Fruit fly (Drosophila melanogaster) whole organism, pupa: ENCODE data around the gene CG14229.

ENCODE experiments used
- CG8159 ChIP-seq: fragments of 200-800 bp; sonication (Bioruptor generic); optimal IDR thresholded peaks from 3 replicates; lab custom pipeline; 2018; ENCODE audit warnings: missing biosample characterization, mild to moderate bottlenecking, missing genetic modification characterization, moderate library complexity
- CG9948 ChIP-seq: fragments of 200-800 bp; sonication (Bioruptor generic); optimal IDR thresholded peaks from 2 replicates; lab custom pipeline; 2018; ENCODE audit warnings: missing biosample characterization, mild to moderate bottlenecking, missing genetic modification characterization, moderate library complexity
- EcR ChIP-seq: fragments of 200-800 bp; sonication (Bioruptor generic); optimal IDR thresholded peaks from 3 replicates; lab custom pipeline; 2019; ENCODE audit warnings: missing biosample characterization, missing genetic modification characterization, mild to moderate bottlenecking, moderate library complexity, missing genetic modification reagents
- Pif1B ChIP-seq: fragments of 200-800 bp; sonication (Bioruptor generic); optimal IDR thresholded peaks from 3 replicates; lab custom pipeline; 2016; ENCODE audit warnings: missing biosample characterization, missing genetic modification characterization
- gl ChIP-seq: fragments of 200-800 bp; sonication (Bioruptor generic); optimal IDR thresholded peaks from 2 replicates; lab custom pipeline; 2018; ENCODE audit warnings: missing biosample characterization, mild to moderate bottlenecking, missing genetic modification characterization

DNA sequence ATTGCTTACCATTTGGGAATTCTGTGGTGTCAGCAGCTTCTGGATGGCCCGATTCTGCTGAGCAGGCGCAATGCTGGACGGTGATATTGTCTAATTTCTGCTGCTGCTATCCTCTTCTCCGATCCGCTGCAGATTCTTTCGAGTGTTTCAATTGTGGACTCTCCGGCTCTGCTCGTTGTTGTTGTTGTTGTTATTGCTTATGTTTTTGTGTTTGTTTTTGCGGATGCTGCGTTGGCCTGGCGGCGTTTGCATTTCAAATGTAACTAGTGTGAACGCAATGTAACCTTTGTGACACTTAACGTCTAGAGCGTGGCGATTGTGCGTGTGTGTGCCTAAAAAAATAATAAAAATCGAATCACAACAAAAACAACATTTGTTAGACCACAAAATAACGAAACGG lies 16.9 kb upstream of the CG14229 start:
- TF ChIP-seq EcR (GFP tag; lab: Kevin White, UChicago) = no peak
- TF ChIP-seq gl (tag; lab: Kevin White, UChicago) = no peak
- no peak for TF ChIP-seq CG8159 (tag; lab: Kevin White, UChicago)
- TF ChIP-seq CG9948 = no peak
- TF ChIP-seq Pif1B (GFP tag; lab: Kevin White, UChicago) = no peak
